Worm (Caenorhabditis elegans): ENCODE results near the gene papl-1.

papl-1 gene

ce11 chrV:12759660-12760059 is at the start of gene papl-1:
Gene papl-1 (minus strand): TSS chrV:12759760.
- TF ChIP-seq W03F9.2 (tag; optimal IDR thresholded peaks at IDR 0.05) (no peak), dao-5 (tag; optimal IDR thresholded peaks at IDR 0.05) (no peak), him-1 (tag; optimal IDR thresholded peaks at IDR 0.05) (no peak)

ce11 chrV:12806190-12806589 is 46.6 kb upstream of the papl-1 start, which contains the start of gene ZC443.7:
Gene ZC443.7 (plus strand): TSS chrV:12806490.
- TF ChIP-seq him-1 (tag; optimal IDR thresholded peaks at IDR 0.05) (no peak), W03F9.2 (tag; optimal IDR thresholded peaks at IDR 0.05) (no peak), dao-5 (tag; optimal IDR thresholded peaks at IDR 0.05) (no peak)

ce11 chrV:12803274-12803673 is 43.7 kb upstream of the papl-1 start, which contains the start of gene srbc-45:
Gene srbc-45 (plus strand): TSS chrV:12803574.
- no peak for TF ChIP-seq dao-5 (tag; optimal IDR thresholded peaks at IDR 0.05)
- TF ChIP-seq W03F9.2 (tag; optimal IDR thresholded peaks at IDR 0.05), result no peak
- no peak for TF ChIP-seq him-1 (tag; optimal IDR thresholded peaks at IDR 0.05)

ce11 chrV:12800171-12800570 is 40.6 kb upstream of the papl-1 start, which contains the start of gene ugt-3:
Gene ugt-3 (minus strand): TSS chrV:12800271.
- no peak for TF ChIP-seq dao-5 (tag; optimal IDR thresholded peaks at IDR 0.05)
- TF ChIP-seq him-1 (tag; optimal IDR thresholded peaks at IDR 0.05), result no peak
- no peak for TF ChIP-seq W03F9.2 (tag; optimal IDR thresholded peaks at IDR 0.05)

- TF ChIP-seq W03F9.2 (tag; optimal IDR thresholded peaks at IDR 0.05) (no peak), him-1 (tag; optimal IDR thresholded peaks at IDR 0.05) (no peak), dao-5 (tag; optimal IDR thresholded peaks at IDR 0.05) (no peak)
Observed at ce11 chrV:12797992-12798391, 38.4 kb upstream of the papl-1 start, which contains the start of gene ugt-6. Gene ugt-6 (minus strand): TSS chrV:12798224.

ce11 chrV:12796908-12797490 is 37.4 kb upstream of the papl-1 start:
- TF ChIP-seq dao-5 (tag; optimal IDR thresholded peaks at IDR 0.05), result no peak
- no peak for TF ChIP-seq him-1 (tag; optimal IDR thresholded peaks at IDR 0.05)
- no peak for TF ChIP-seq W03F9.2 (tag; optimal IDR thresholded peaks at IDR 0.05)

- TF ChIP-seq him-1 (tag; optimal IDR thresholded peaks at IDR 0.05) (no peak), W03F9.2 (tag; optimal IDR thresholded peaks at IDR 0.05) (no peak), dao-5 (tag; optimal IDR thresholded peaks at IDR 0.05) (no peak)
Observed at ce11 chrV:12795927-12796326, 36.4 kb upstream of the papl-1 start.

ce11 chrV:12795196-12795595 is 35.6 kb upstream of the papl-1 start, which contains the start of gene ugt-4:
Gene ugt-4 (minus strand): TSS chrV:12795336.
- TF ChIP-seq him-1 (tag; optimal IDR thresholded peaks at IDR 0.05) (no peak), dao-5 (tag; optimal IDR thresholded peaks at IDR 0.05) (no peak)

ce11 chrV:12792752-12793151 is 33.2 kb upstream of the papl-1 start, which contains the start of gene ugt-5:
Gene ugt-5 (minus strand): TSS chrV:12792965.
- TF ChIP-seq dao-5 (tag; optimal IDR thresholded peaks at IDR 0.05) (no peak), him-1 (tag; optimal IDR thresholded peaks at IDR 0.05) (no peak), W03F9.2 (tag; optimal IDR thresholded peaks at IDR 0.05) (no peak)

ce11 chrV:12790188-12790587 is 30.6 kb upstream of the papl-1 start, which contains the start of gene srbc-43:
Gene srbc-43 (minus strand): TSS chrV:12790518.
- TF ChIP-seq dao-5 (tag; optimal IDR thresholded peaks at IDR 0.05) (no peak), W03F9.2 (tag; optimal IDR thresholded peaks at IDR 0.05) (no peak), him-1 (tag; optimal IDR thresholded peaks at IDR 0.05) (no peak)

ce11 chrV:12788451-12788850 is 28.9 kb upstream of the papl-1 start, which contains the start of gene srbc-44:
Gene srbc-44 (minus strand): TSS chrV:12788551.
- TF ChIP-seq dao-5 (tag; optimal IDR thresholded peaks at IDR 0.05) (no peak), him-1 (tag; optimal IDR thresholded peaks at IDR 0.05) (no peak), W03F9.2 (tag; optimal IDR thresholded peaks at IDR 0.05) (no peak)

- TF ChIP-seq W03F9.2 (tag; optimal IDR thresholded peaks at IDR 0.05) (no peak), dao-5 (tag; optimal IDR thresholded peaks at IDR 0.05) (no peak), him-1 (tag; optimal IDR thresholded peaks at IDR 0.05) (no peak)
Observed at ce11 chrV:12787026-12787425, 27.5 kb upstream of the papl-1 start, which contains the start of gene fkb-4. Gene fkb-4 (minus strand): TSS chrV:12787126.

ce11 chrV:12786340-12786739 is 26.8 kb upstream of the papl-1 start:
- TF ChIP-seq him-1 (tag; optimal IDR thresholded peaks at IDR 0.05), result no peak
- no peak for TF ChIP-seq W03F9.2 (tag; optimal IDR thresholded peaks at IDR 0.05)

- no peak for TF ChIP-seq dao-5 (tag; optimal IDR thresholded peaks at IDR 0.05)
Observed at ce11 chrV:12784861-12785260, 25.3 kb upstream of the papl-1 start, which contains the start of gene sre-20. Gene sre-20 (minus strand): TSS chrV:12784961.

- TF ChIP-seq dao-5 (tag; optimal IDR thresholded peaks at IDR 0.05), result peak; percentile 61
- TF ChIP-seq W03F9.2 (tag; optimal IDR thresholded peaks at IDR 0.05), result no peak
- TF ChIP-seq him-1 (tag; optimal IDR thresholded peaks at IDR 0.05), result peak; percentile 29
Observed at ce11 chrV:12780248-12780647, 20.7 kb upstream of the papl-1 start.

Data from whole organism, L4/young adult.